Fruit fly (Drosophila melanogaster) whole organism, wandering third instar larva: ENCODE data around the gene me31B.
A peak's percentile ranks its signal among the peaks of the same experiment; 100 is the strongest.

ENCODE experiments used
- CG32264 ChIP-seq: fragments of 200-800 bp; sonication (Bioruptor generic); optimal IDR thresholded peaks from 2 replicates; lab custom pipeline; 2016; ENCODE audit warnings: missing biosample characterization, missing genetic modification characterization
- CG9705 ChIP-seq: fragments of 200-800 bp; sonication (Bioruptor generic); optimal IDR thresholded peaks from 2 replicates; lab custom pipeline; 2018; ENCODE audit warnings: missing biosample characterization, mild to moderate bottlenecking, missing genetic modification characterization
- Dfd ChIP-seq: fragments of >200 bp; optimal IDR thresholded peaks from 2 replicates; lab custom pipeline; 2017; ENCODE audit warnings: missing biosample characterization, missing genetic modification characterization
- Dif ChIP-seq: fragments of 200-275, 200-300 bp; sonication (Bioruptor generic); optimal IDR thresholded peaks from 2 replicates; lab custom pipeline; 2018; ENCODE audit warnings: missing biosample characterization, missing genetic modification characterization; ENCODE audit not compliant: partially characterized antibody
- GATAd ChIP-seq: sonication (Bioruptor generic); optimal IDR thresholded peaks from 2 replicates; lab custom pipeline; 2016; ENCODE audit warnings: missing biosample characterization, missing genetic modification characterization
- Hnf4 ChIP-seq: fragments of 200-800 bp; sonication (Bioruptor generic); optimal IDR thresholded peaks from 2 replicates; lab custom pipeline; 2016; ENCODE audit warnings: missing biosample characterization, mild to moderate bottlenecking, missing genetic modification characterization
- Hr78 ChIP-seq: fragments of >200 bp; optimal IDR thresholded peaks from 2 replicates; lab custom pipeline; 2017; ENCODE audit warnings: missing biosample characterization, missing genetic modification characterization
- Hr83 ChIP-seq: fragments of 200-300 bp; sonication (Bioruptor generic); optimal IDR thresholded peaks from 2 replicates; lab custom pipeline; 2016; ENCODE audit warnings: missing biosample characterization, mild to moderate bottlenecking, missing genetic modification characterization, moderate library complexity; ENCODE audit not compliant: poor library complexity, severe bottlenecking
- Mio ChIP-seq: sonication (Bioruptor generic); optimal IDR thresholded peaks from 2 replicates; lab custom pipeline; 2016; ENCODE audit warnings: missing biosample characterization, missing genetic modification characterization
- N ChIP-seq: fragments of >200 bp; optimal IDR thresholded peaks from 2 replicates; lab custom pipeline; 2018; ENCODE audit warnings: missing biosample characterization, missing external identifiers, missing genetic modification characterization
- Rel ChIP-seq, 2 experiments: fragments of 200-800 bp; sonication (Bioruptor generic) in 1 of 2; optimal IDR thresholded peaks; 2 replicates in 1 of 2; 3 replicates in 1 of 2; lab custom pipeline; 2016 to 2019; ENCODE audit warnings: mild to moderate bottlenecking in 2 of 2, missing biosample characterization in 2 of 2, missing genetic modification characterization in 2 of 2, moderate library complexity in 1 of 2
- Sp1 ChIP-seq: fragments of 200-800 bp; sonication (Bioruptor generic); optimal IDR thresholded peaks from 3 replicates; lab custom pipeline; 2019; ENCODE audit warnings: missing biosample characterization, mild to moderate bottlenecking, missing genetic modification characterization, moderate library complexity
- Vsx2 ChIP-seq: fragments of 200-300, 225-300 bp; sonication (Bioruptor generic); optimal IDR thresholded peaks from 2 replicates; lab custom pipeline; 2018; ENCODE audit warnings: missing biosample characterization, missing genetic modification characterization; ENCODE audit not compliant: partially characterized antibody
- br ChIP-seq: fragments of 200-800 bp; sonication (Bioruptor generic); optimal IDR thresholded peaks from 2 replicates; lab custom pipeline; 2016; ENCODE audit warnings: missing biosample characterization, missing genetic modification characterization
- brk ChIP-seq: fragments of 200-800 bp; sonication (Bioruptor generic); optimal IDR thresholded peaks from 2 replicates; lab custom pipeline; 2016; ENCODE audit warnings: missing biosample characterization, mild to moderate bottlenecking, missing genetic modification characterization
- dl ChIP-seq, 2 experiments: fragments of 175-275, 200-275 bp in 1 of 2; fragments of 200-275 bp in 1 of 2; sonication (Bioruptor generic); optimal IDR thresholded peaks; lab custom pipeline; 2018; ENCODE audit warnings: mild to moderate bottlenecking in 2 of 2, missing biosample characterization in 2 of 2, missing genetic modification characterization in 2 of 2, moderate library complexity in 2 of 2; ENCODE audit not compliant: partially characterized antibody in 2 of 2, insufficient read depth in 1 of 2
- dmrt93B ChIP-seq: fragments of 200-800 bp; sonication (Bioruptor generic); optimal IDR thresholded peaks from 2 replicates; lab custom pipeline; 2018; ENCODE audit warnings: missing biosample characterization, mild to moderate bottlenecking, missing genetic modification characterization
- dsf ChIP-seq: sonication (Bioruptor generic); optimal IDR thresholded peaks from 2 replicates; lab custom pipeline; 2016; ENCODE audit warnings: missing biosample characterization, missing genetic modification characterization, borderline replicate concordance
- ey ChIP-seq: fragments of 200-800 bp; sonication (Bioruptor generic); optimal IDR thresholded peaks from 2 replicates; lab custom pipeline; 2016; ENCODE audit warnings: missing biosample characterization, missing genetic modification characterization
- fru ChIP-seq: fragments of 200-800 bp; sonication (Bioruptor generic); optimal IDR thresholded peaks from 3 replicates; lab custom pipeline; 2016; ENCODE audit warnings: missing biosample characterization, mild to moderate bottlenecking, missing genetic modification characterization
- h ChIP-seq: fragments of 200-800 bp; sonication (Bioruptor generic); optimal IDR thresholded peaks from 3 replicates; lab custom pipeline; 2016; ENCODE audit warnings: missing biosample characterization, mild to moderate bottlenecking, missing genetic modification characterization
- lola ChIP-seq: fragments of >200 bp; optimal IDR thresholded peaks from 2 replicates; lab custom pipeline; 2017; ENCODE audit warnings: missing biosample characterization, missing genetic modification characterization
- pan ChIP-seq: fragments of >200 bp; optimal IDR thresholded peaks from 2 replicates; lab custom pipeline; 2017
- psq ChIP-seq: fragments of 200-800 bp; sonication (Bioruptor generic); optimal IDR thresholded peaks from 3 replicates; lab custom pipeline; 2017; ENCODE audit warnings: missing biosample characterization, mild to moderate bottlenecking, missing genetic modification characterization, moderate library complexity
- sage ChIP-seq: fragments of 200-800 bp; sonication (Bioruptor generic); optimal IDR thresholded peaks from 2 replicates; lab custom pipeline; 2016; ENCODE audit warnings: missing biosample characterization, mild to moderate bottlenecking, missing genetic modification characterization
- sv ChIP-seq: fragments of 200-800 bp; sonication (Bioruptor generic); optimal IDR thresholded peaks from 3 replicates; lab custom pipeline; 2016; ENCODE audit warnings: missing biosample characterization, missing genetic modification characterization
- tai ChIP-seq: sonication (Bioruptor generic); optimal IDR thresholded peaks from 2 replicates; lab custom pipeline; 2016; ENCODE audit warnings: missing biosample characterization, missing genetic modification characterization
- woc ChIP-seq: sonication (Bioruptor generic); optimal IDR thresholded peaks from 2 replicates; lab custom pipeline; 2016; ENCODE audit warnings: missing biosample characterization, mild to moderate bottlenecking, missing genetic modification characterization

me31B gene

DNA sequence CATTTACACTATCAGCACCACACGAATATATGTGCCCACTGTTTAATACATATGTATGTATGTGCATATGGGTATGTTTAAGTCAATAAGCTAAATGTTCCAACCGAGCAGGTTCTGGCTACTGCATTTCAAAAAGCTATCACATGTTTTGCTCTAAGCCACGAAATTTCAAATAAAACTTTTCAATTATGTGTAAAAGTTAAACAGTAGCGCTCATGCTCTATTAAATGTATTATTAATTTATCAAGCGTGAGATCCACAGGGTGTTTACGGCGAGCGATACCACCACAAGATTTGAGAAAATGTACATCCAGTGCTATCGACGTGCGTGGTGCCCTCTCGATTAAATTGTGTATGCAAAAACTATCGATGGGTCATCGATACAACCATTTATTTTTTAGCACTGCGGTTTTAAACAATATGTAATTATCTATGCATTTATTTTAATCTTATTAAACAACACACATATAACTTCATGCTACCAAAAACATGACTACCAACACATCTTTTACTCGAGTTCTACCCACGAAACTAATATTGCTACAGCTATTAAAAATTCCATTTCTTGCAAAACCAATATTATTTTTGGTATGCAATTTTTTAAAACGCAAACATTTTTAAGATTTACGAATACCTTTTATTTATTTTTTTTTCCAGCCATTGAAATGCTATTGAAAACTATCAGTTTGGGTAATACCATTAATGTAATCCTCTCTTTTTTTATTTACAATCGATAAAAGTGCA is 21.8 kb downstream of the me31B start, which contains the start of gene Pten (continued):
- TF ChIP-seq Vsx2 (GFP tag; lab: Kevin White, UChicago) (peak; percentile 99), fru (GFP tag; lab: Kevin White, UChicago) (no peak), tai (GFP tag; lab: Kevin White, UChicago) (no peak), lola (no peak), h (GFP tag; lab: Kevin White, UChicago) (no peak), Mio (GFP tag; lab: Kevin White, UChicago) (no peak)

DNA sequence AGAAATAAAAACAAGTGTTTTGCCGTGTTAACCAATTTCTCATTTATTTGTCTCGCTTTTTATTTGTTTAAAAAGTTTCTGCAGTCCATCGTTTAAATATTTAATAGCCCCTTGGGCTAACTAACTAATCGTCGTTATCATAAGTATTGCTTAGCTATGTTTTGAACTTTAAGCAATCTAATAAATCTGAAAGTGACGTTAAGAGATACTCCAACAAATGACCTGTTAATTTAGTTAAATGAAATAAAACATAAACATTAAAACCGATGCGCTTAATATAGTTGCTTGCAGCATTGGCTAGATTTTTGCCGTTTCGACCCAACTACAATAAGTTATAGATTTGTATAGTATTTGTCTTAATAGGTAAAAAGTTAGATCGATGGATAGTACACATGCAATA is 22.6 kb downstream of the me31B start:
- TF ChIP-seq pan (lab: Kevin White, UChicago) (no peak), CG32264 (GFP tag; lab: Kevin White, UChicago) (no peak), dmrt93B (GFP tag; lab: Kevin White, UChicago) (no peak), Hr78 (no peak), brk (GFP tag; lab: Kevin White, UChicago) (no peak), sv (GFP tag; lab: Kevin White, UChicago) (no peak), Dfd (GFP tag; lab: Kevin White, UChicago) (no peak)
- TF ChIP-seq, all 38 proteins: peak for 0

DNA sequence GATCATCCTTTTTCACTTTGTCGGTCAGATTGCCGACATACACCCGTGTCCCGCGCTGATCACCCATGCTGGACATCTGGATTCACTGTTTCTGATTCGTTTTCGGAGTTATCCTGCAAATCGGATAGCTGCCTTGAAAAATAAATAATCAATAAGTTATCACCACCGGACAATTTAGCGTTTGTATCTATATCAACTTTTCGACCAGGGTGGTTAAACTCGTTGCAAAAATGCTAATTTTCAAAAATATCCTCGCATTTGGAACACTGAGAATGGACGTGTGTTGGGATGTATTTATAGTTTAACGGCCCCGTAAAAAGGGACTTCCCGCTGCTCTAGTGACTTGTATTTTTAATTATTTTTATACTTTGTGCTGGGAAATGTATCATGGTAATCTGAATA is 24.2 kb downstream of the me31B start, which contains the start of gene Rsf1:
Gene Rsf1, minus strand, starts transcription at position 212 of the 402 bp plus-strand sequence.
- TF ChIP-seq dl (GFP tag; optimal IDR thresholded peaks at IDR 0.05; lab: Kevin White, UChicago; ENCODE audit: insufficient read depth in 1 of 2, partially characterized antibody in 2 of 2), result peak in 1 of 2 experiments; percentile 22
- no peak for TF ChIP-seq br (GFP tag; lab: Kevin White, UChicago)
- TF ChIP-seq Rel (GFP tag; optimal IDR thresholded peaks at IDR 0.05; lab: Kevin White, UChicago), result no peak
- peak; percentile 83 for TF ChIP-seq Rel (tag; optimal IDR thresholded peaks at IDR 0.05; lab: Kevin White, UChicago)

DNA sequence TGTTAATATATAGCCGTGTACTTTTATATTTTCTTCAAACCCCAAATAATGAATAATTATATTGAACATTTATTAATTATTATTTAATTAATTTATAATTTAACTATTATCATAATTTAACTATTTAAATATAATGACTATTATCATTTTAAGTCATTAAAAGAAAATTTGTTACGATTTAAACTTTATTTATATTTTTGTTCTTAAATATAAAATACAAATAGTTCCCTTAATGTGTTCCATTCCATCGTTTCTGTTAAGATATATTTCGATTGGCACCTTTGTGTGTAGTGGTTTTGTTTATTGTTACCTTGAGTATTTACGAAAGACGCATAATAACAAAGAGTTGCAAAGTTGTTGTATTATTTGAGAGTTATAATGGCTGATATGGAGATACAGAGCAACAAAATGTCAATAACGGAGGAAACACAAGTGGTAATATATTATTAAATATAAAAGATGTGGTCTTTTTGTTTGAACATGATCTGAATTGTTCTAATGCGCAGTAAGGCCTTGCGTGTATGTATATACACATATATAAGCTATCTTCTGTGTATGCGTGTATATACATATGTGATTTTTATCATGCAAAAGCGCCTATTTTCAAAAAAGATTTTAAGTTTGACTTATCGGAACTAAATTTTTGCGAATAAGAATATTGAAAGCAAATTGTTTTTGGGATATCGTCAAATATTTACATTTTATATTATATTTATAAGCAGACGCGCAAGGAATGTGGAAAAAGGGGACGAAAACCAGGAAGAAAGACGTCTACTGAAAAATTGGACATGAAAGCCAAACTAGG is 24.9 kb downstream of the me31B start, which contains the start of gene REPTOR-BP:
Gene REPTOR-BP, plus strand, starts transcription at position 296 of the 805 bp plus-strand sequence.
- TF ChIP-seq brk (GFP tag; lab: Kevin White, UChicago), result peak; percentile 67
- TF ChIP-seq sage, result peak; percentile 58
- no peak for TF ChIP-seq sv (GFP tag; lab: Kevin White, UChicago)
- peak; percentile 0 for TF ChIP-seq psq (GFP tag; lab: Kevin White, UChicago)
- no peak for TF ChIP-seq Mio (GFP tag; lab: Kevin White, UChicago)

DNA sequence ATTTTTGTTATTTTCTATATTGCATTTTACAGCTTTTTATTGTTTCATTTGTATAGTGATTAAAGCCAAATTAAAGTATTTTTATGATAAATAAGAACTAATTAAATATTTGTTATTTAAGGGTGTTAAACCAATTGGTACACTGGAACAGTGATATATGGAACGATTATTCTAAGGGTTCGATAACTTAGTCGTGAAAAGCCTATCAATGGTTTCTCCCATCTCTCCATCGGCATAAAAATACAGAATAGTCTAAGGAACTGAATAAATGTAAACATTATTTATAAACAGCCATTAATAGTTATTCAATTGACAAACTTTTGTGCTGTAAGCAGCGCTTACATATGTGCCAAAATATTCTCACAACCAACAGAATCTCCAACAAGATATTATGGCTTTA is 26.0 kb downstream of the me31B start, which contains the start of gene Mob3:
Gene Mob3, plus strand, starts transcription at position 208 of the 400 bp plus-strand sequence.
- TF ChIP-seq sage (peak; percentile 56), Hnf4 (GFP tag; lab: Kevin White, UChicago) (peak; percentile 43), N (GFP tag; lab: Kevin White, UChicago) (no peak), ey (no peak), CG32264 (GFP tag; lab: Kevin White, UChicago) (no peak), GATAd (GFP tag; lab: Kevin White, UChicago) (no peak), lola (no peak), dsf (GFP tag; lab: Kevin White, UChicago) (no peak), woc (GFP tag; lab: Kevin White, UChicago) (peak; percentile 39), tai (GFP tag; lab: Kevin White, UChicago) (no peak), CG9705 (GFP tag; lab: Kevin White, UChicago) (no peak), sv (GFP tag; lab: Kevin White, UChicago) (no peak), Mio (GFP tag; lab: Kevin White, UChicago) (no peak)

DNA sequence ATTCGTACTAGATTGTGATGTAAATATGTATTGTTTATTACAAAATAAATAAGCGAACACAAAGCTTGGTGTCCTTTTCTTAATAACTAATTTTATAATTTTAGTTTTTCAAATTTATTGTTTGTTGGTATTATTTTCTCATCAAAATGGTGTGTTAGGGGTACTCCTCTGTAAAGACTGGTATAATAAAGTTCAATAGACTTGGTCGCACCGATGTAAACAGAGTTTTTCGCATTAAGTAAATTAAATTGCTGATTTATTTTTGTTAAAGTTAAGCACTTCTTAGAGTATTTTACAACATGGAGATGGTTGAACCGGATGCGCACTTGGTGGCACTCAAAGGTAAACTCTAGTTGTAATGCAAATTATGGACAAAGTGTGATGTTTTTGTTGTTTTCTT is 27.4 kb downstream of the me31B start, which contains the start of gene CG4953:
Gene CG4953, plus strand, starts transcription at position 193 of the 400 bp plus-strand sequence.
- no peak for TF ChIP-seq Hr83 (GFP tag; lab: Kevin White, UChicago)
- TF ChIP-seq brk (GFP tag; lab: Kevin White, UChicago), result no peak
- no peak for TF ChIP-seq woc (GFP tag; lab: Kevin White, UChicago)
- no peak for TF ChIP-seq sv (GFP tag; lab: Kevin White, UChicago)
- TF ChIP-seq pan (lab: Kevin White, UChicago), result no peak
- no peak for TF ChIP-seq Vsx2 (GFP tag; lab: Kevin White, UChicago)
- TF ChIP-seq CG32264 (GFP tag; lab: Kevin White, UChicago), result no peak
- no peak for TF ChIP-seq h (GFP tag; lab: Kevin White, UChicago)
- TF ChIP-seq sage, result no peak
- TF ChIP-seq Sp1 (GFP tag; lab: Kevin White, UChicago), result no peak
- no peak for TF ChIP-seq ey
- no peak for TF ChIP-seq lola
- no peak for TF ChIP-seq Dif (GFP tag; lab: Kevin White, UChicago)
- TF ChIP-seq psq (GFP tag; lab: Kevin White, UChicago), result no peak
- TF ChIP-seq dsf (GFP tag; lab: Kevin White, UChicago), result no peak
- TF ChIP-seq, all 38 proteins: peak for 0
